Worm (Caenorhabditis elegans) whole organism, L4 larva: ENCODE data around the gene C17C3.9.

Experiments
- D1046.2 ChIP-seq: fragments of 200-800 bp; sonication (Bioruptor generic); IDR thresholded peaks from 2 replicates; pipeline ENCODE4 v1.3.6; 2022; ENCODE audit warnings: missing genetic modification characterization, missing compliant biosample characterization
- F49E8.2 ChIP-seq: sonication (generic microtip); optimal IDR thresholded peaks from 2 replicates; lab custom pipeline; 2016; ENCODE audit warnings: missing compliant biosample characterization, mild to moderate bottlenecking, missing genetic modification characterization, borderline replicate concordance
- Y105C5A.15 ChIP-seq: fragments of 200-800 bp; sonication (Bioruptor generic); IDR thresholded peaks from 2 replicates; pipeline ENCODE4 v1.3.6; 2022; ENCODE audit warnings: missing genetic modification characterization, missing compliant biosample characterization
- Y48G9A.11 ChIP-seq: fragments of 200-800 bp; sonication (Bioruptor generic); IDR thresholded peaks from 2 replicates; pipeline ENCODE4 v1.3.6; 2022; ENCODE audit warnings: missing genetic modification reagents, missing genetic modification characterization, missing compliant biosample characterization
- Y5F2A.4 ChIP-seq: fragments of 200-800 bp; sonication (Bioruptor generic); optimal IDR thresholded peaks from 2 replicates; lab custom pipeline; 2018; ENCODE audit warnings: mild to moderate bottlenecking, missing genetic modification characterization, missing compliant biosample characterization
- ZK337.2 ChIP-seq: fragments of 200-800 bp; sonication (Bioruptor generic); IDR thresholded peaks from 2 replicates; pipeline ENCODE4 v1.3.6; 2022; ENCODE audit warnings: missing genetic modification reagents, missing genetic modification characterization, missing compliant biosample characterization
- ZK546.5 ChIP-seq, 2 experiments: sonication (generic microtip); optimal IDR thresholded peaks; 2 replicates each; lab custom pipeline; 2017; ENCODE audit warnings: missing biosample characterization in 2 of 2, missing genetic modification characterization in 2 of 2
- aha-1 ChIP-seq: fragments of 150-350 bp; peaks from one replicate; lab custom pipeline; 2014; ENCODE audit warnings: missing biosample characterization, missing genetic modification characterization
- aly-2 ChIP-seq: sonication (generic microtip); optimal IDR thresholded peaks from 2 replicates; lab custom pipeline; 2018; ENCODE audit warnings: missing biosample characterization, missing genetic modification characterization
- ceh-20 ChIP-seq: fragments of 200-800 bp; sonication (Bioruptor generic); IDR thresholded peaks from 2 replicates; pipeline ENCODE4 v1.3.6; 2022; ENCODE audit warnings: missing genetic modification reagents, missing genetic modification characterization, missing compliant biosample characterization
- ceh-32 ChIP-seq: sonication (generic microtip); optimal IDR thresholded peaks from 2 replicates; lab custom pipeline; 2016; ENCODE audit warnings: mild to moderate bottlenecking, missing genetic modification characterization, missing compliant biosample characterization; ENCODE audit not compliant: poor library complexity
- daf-8 ChIP-seq: fragments of 200-800 bp; sonication (Bioruptor generic); IDR thresholded peaks from 2 replicates; pipeline ENCODE4 v1.3.6; 2022; ENCODE audit warnings: missing genetic modification characterization, missing compliant biosample characterization
- dmd-6 ChIP-seq: fragments of 200-800 bp; sonication (Bioruptor generic); IDR thresholded peaks from 2 replicates; pipeline ENCODE4 v1.3.6; 2022; ENCODE audit warnings: missing genetic modification reagents, missing genetic modification characterization, missing compliant biosample characterization
- dmd-8 ChIP-seq: fragments of 200-800 bp; sonication (Bioruptor generic); IDR thresholded peaks from 2 replicates; pipeline ENCODE4 v1.3.6; 2022; ENCODE audit warnings: missing genetic modification characterization, missing compliant biosample characterization
- duxl-1 ChIP-seq: sonication (generic microtip); optimal IDR thresholded peaks from 2 replicates; lab custom pipeline; 2016; ENCODE audit warnings: mild to moderate bottlenecking, missing genetic modification characterization, moderate library complexity, missing compliant biosample characterization; ENCODE audit not compliant: poor library complexity
- egl-43 ChIP-seq: fragments of 200-800 bp; sonication (Bioruptor generic); IDR thresholded peaks from 2 replicates; pipeline ENCODE4 v1.3.6; 2022; ENCODE audit warnings: missing genetic modification reagents, missing genetic modification characterization, missing compliant biosample characterization
- fos-1 ChIP-seq: fragments of 150-350 bp; optimal IDR thresholded peaks from 2 replicates; lab custom pipeline; 2014; ENCODE audit warnings: missing biosample characterization, missing genetic modification characterization
- hif-1 ChIP-seq, 2 experiments: sonication (generic microtip); optimal IDR thresholded peaks; 2 replicates each; lab custom pipeline; 2016 to 2017; ENCODE audit warnings: missing compliant biosample characterization in 2 of 2, missing genetic modification characterization in 2 of 2, missing genetic modification reagents in 2 of 2, missing genotype in 2 of 2, mild to moderate bottlenecking in 1 of 2
- hlh-11 ChIP-seq: fragments of 200-800 bp; sonication (Bioruptor generic); optimal IDR thresholded peaks from 2 replicates; lab custom pipeline; 2018; ENCODE audit warnings: mild to moderate bottlenecking, missing genetic modification characterization, missing compliant biosample characterization
- hmg-1.1 ChIP-seq: fragments of 200-800 bp; sonication (Bioruptor generic); IDR thresholded peaks from 2 replicates; pipeline ENCODE4 v1.3.6; 2022; ENCODE audit warnings: missing genetic modification reagents, missing genetic modification characterization, missing compliant biosample characterization
- lim-7 ChIP-seq: fragments of 200-800 bp; sonication (Bioruptor generic); IDR thresholded peaks from 2 replicates; pipeline ENCODE4 v1.3.6; 2022; ENCODE audit warnings: missing genetic modification characterization, missing compliant biosample characterization
- lin-29 ChIP-seq: fragments of 200-800 bp; sonication (Bioruptor generic); IDR thresholded peaks from 2 replicates; pipeline ENCODE4 v1.3.6; 2022; ENCODE audit warnings: missing genetic modification reagents, missing genetic modification characterization, missing compliant biosample characterization
- lin-38 ChIP-seq: fragments of 200-800 bp; sonication (Bioruptor generic); IDR thresholded peaks from 2 replicates; pipeline ENCODE4 v1.3.6; 2022; ENCODE audit warnings: missing genetic modification reagents, missing genetic modification characterization, missing compliant biosample characterization
- lin-39 ChIP-seq: fragments of 150-350 bp; optimal IDR thresholded peaks from 2 replicates; lab custom pipeline; 2014; ENCODE audit warnings: missing biosample characterization, missing genetic modification reagents, missing genetic modification characterization
- lsy-2 ChIP-seq, 2 experiments: fragments of 150-350 bp in 1 of 2; sonication (generic microtip) in 1 of 2; optimal IDR thresholded peaks; 2 replicates each; lab custom pipeline; 2014 to 2017; ENCODE audit warnings: missing biosample characterization in 2 of 2, missing genetic modification characterization in 2 of 2
- madf-9 ChIP-seq: fragments of 200-800 bp; sonication (Bioruptor generic); conservative IDR thresholded peaks from 2 replicates; pipeline ENCODE4 v1.3.6; 2022; ENCODE audit warnings: missing genetic modification reagents, missing genetic modification characterization, missing compliant biosample characterization
- mdl-1 ChIP-seq, 2 experiments: fragments of 150-350 bp in 1 of 2; sonication (generic microtip) in 1 of 2; optimal IDR thresholded peaks; 2 replicates each; lab custom pipeline; 2014 to 2017; ENCODE audit warnings: missing biosample characterization in 2 of 2, missing genetic modification characterization in 2 of 2
- mep-1 ChIP-seq: fragments of 150-350 bp; sonication (generic microtip); optimal IDR thresholded peaks from 3 replicates; lab custom pipeline; 2014; ENCODE audit warnings: missing biosample characterization, missing genetic modification characterization
- mes-2 ChIP-seq: sonication (generic microtip); optimal IDR thresholded peaks from 2 replicates; lab custom pipeline; 2016; ENCODE audit warnings: missing genotype, mild to moderate bottlenecking, missing genetic modification characterization, missing compliant biosample characterization; ENCODE audit not compliant: poor library complexity, severe bottlenecking
- mxl-3 ChIP-seq: fragments of 200-800 bp; sonication (Bioruptor generic); optimal IDR thresholded peaks from 2 replicates; lab custom pipeline; 2018; ENCODE audit warnings: mild to moderate bottlenecking, missing genetic modification characterization, missing compliant biosample characterization
- nhr-11 ChIP-seq: fragments of 150-350 bp; optimal IDR thresholded peaks from 2 replicates; lab custom pipeline; 2014; ENCODE audit warnings: missing biosample characterization, missing genetic modification characterization
- nhr-111 ChIP-seq: fragments of 200-800 bp; sonication (Bioruptor generic); optimal IDR thresholded peaks from 2 replicates; lab custom pipeline; 2018; ENCODE audit warnings: mild to moderate bottlenecking, missing genetic modification characterization, missing compliant biosample characterization
- nhr-237 ChIP-seq: sonication (generic microtip); optimal IDR thresholded peaks from 2 replicates; lab custom pipeline; 2017; ENCODE audit warnings: missing biosample characterization, missing genetic modification characterization
- nhr-25 ChIP-seq: sonication (generic microtip); optimal IDR thresholded peaks from 2 replicates; lab custom pipeline; 2017; ENCODE audit warnings: missing genetic modification characterization, mild to moderate bottlenecking, missing compliant biosample characterization, antibody characterized with exemption, moderate library complexity, borderline replicate concordance; ENCODE audit not compliant: insufficient read depth
- nhr-48 ChIP-seq: sonication (generic microtip); optimal IDR thresholded peaks from 2 replicates; lab custom pipeline; 2016; ENCODE audit warnings: mild to moderate bottlenecking, missing genetic modification characterization, missing compliant biosample characterization
- nhr-77 ChIP-seq: fragments of 150-350 bp; optimal IDR thresholded peaks from 2 replicates; lab custom pipeline; 2014; ENCODE audit warnings: missing biosample characterization, missing genetic modification characterization
- pqm-1 ChIP-seq: sonication (generic microtip); optimal IDR thresholded peaks from 2 replicates; lab custom pipeline; 2017; ENCODE audit warnings: missing biosample characterization, missing genetic modification characterization
- rbr-2 ChIP-seq: sonication (generic microtip); optimal IDR thresholded peaks from 2 replicates; lab custom pipeline; 2016; ENCODE audit warnings: missing genotype, missing genetic modification characterization, missing compliant biosample characterization
- saeg-2 ChIP-seq: fragments of 200-800 bp; sonication (Bioruptor generic); IDR thresholded peaks from 2 replicates; pipeline ENCODE4 v1.3.6; 2022; ENCODE audit warnings: missing genetic modification reagents, missing genetic modification characterization, missing compliant biosample characterization
- set-16 ChIP-seq: fragments of 200-800 bp; sonication (Bioruptor generic); IDR thresholded peaks from 2 replicates; pipeline ENCODE4 v1.3.6; 2022; ENCODE audit warnings: missing genetic modification reagents, missing genetic modification characterization, missing compliant biosample characterization
- tag-97 ChIP-seq: fragments of 200-800 bp; sonication (Bioruptor generic); IDR thresholded peaks from 2 replicates; pipeline ENCODE4 v1.3.6; 2022; ENCODE audit warnings: missing genetic modification characterization, missing compliant biosample characterization
- unc-130 ChIP-seq: sonication (generic microtip); optimal IDR thresholded peaks from 2 replicates; lab custom pipeline; 2016; ENCODE audit warnings: missing genetic modification reagents, missing genetic modification characterization, missing compliant biosample characterization
- unc-39 ChIP-seq: sonication (generic microtip); optimal IDR thresholded peaks from 2 replicates; lab custom pipeline; 2017; ENCODE audit warnings: missing biosample characterization, missing genetic modification characterization
- unc-62 ChIP-seq, 3 experiments: fragments of 150-350 bp in 1 of 3; sonication (generic microtip); optimal IDR thresholded peaks in 2 of 3; peaks in 1 of 3; 1 replicate in 1 of 3; 2 replicates in 2 of 3; lab custom pipeline; 2014 to 2017; ENCODE audit warnings: missing biosample characterization in 3 of 3, missing genetic modification characterization in 3 of 3, missing genetic modification reagents in 3 of 3, missing genotype in 1 of 3
- zfp-2 ChIP-seq: sonication (generic microtip); optimal IDR thresholded peaks from 2 replicates; lab custom pipeline; 2016; ENCODE audit warnings: mild to moderate bottlenecking, missing genetic modification characterization, missing compliant biosample characterization

The C17C3.9 gene

ce11 chrII:5512473-5513097, 19.5 kb downstream of the C17C3.9 start (continued):
- TF ChIP-seq ceh-20 (GFP tag; lab: Robert Waterston, UW) (no peak), Y105C5A.15 (GFP tag; lab: Robert Waterston, UW) (no peak), Y5F2A.4 (GFP tag; lab: Kevin White, UChicago) (no peak), hlh-11 (tag; lab: Kevin White, UChicago) (peak; percentile 65), nhr-77 (peak; percentile 76), unc-130 (no peak), dmd-8 (no peak), ZK546.5 (tag; optimal IDR thresholded peaks at IDR 0.05; lab: Kevin White, UChicago) (no peak), aly-2 (no peak), saeg-2 (GFP tag; lab: Robert Waterston, UW) (no peak), zfp-2 (tag; lab: Kevin White, UChicago) (no peak), mep-1 (no peak), lim-7 (GFP tag; lab: Robert Waterston, UW) (no peak)

ce11 chrII:5511417-5512353, 20.4 kb downstream of the C17C3.9 start:
- TF ChIP-seq pqm-1 (tag; lab: Kevin White, UChicago) (no peak), aly-2 (no peak), aha-1 (peak; percentile 46), Y48G9A.11 (GFP tag; lab: Robert Waterston, UW) (peak; percentile 55; the same call in 1 of the 2 replicates), lin-29 (GFP tag; lab: Robert Waterston, UW) (no peak), rbr-2 (tag; lab: Kevin White, UChicago) (peak; percentile 2), hmg-1.1 (GFP tag; lab: Robert Waterston, UW) (no peak), ceh-32 (tag; lab: Kevin White, UChicago) (no peak), F49E8.2 (peak; percentile 43), egl-43 (no peak), lin-39 (tag; lab: Kevin White, UChicago) (no peak), unc-62 (GFP tag; optimal IDR thresholded peaks at IDR 0.05 in 1 of 2; lab: Kevin White, UChicago) (peak in 1 of 2 experiments; percentile 53), unc-62 (tag; optimal IDR thresholded peaks at IDR 0.05; lab: Kevin White, UChicago) (no peak), D1046.2 (GFP tag; lab: Robert Waterston, UW) (no peak), nhr-237 (tag; lab: Kevin White, UChicago) (no peak), nhr-111 (GFP tag; lab: Kevin White, UChicago) (no peak), ZK337.2 (0 out of 2 replicates have a peak, but pooled peaks have one; percentile 49), mxl-3 (no peak), ZK546.5 (tag; optimal IDR thresholded peaks at IDR 0.05; lab: Kevin White, UChicago) (no peak), nhr-48 (tag; lab: Kevin White, UChicago) (no peak), set-16 (GFP tag; lab: Robert Waterston, UW) (no peak), unc-39 (no peak), hif-1 (tag; optimal IDR thresholded peaks at IDR 0.05; lab: Kevin White, UChicago) (peak in 1 of 2 experiments; percentile 28), dmd-6 (GFP tag; lab: Robert Waterston, UW) (0 out of 2 replicates have a peak, but pooled peaks have one; percentile 14), madf-9 (0 out of 2 replicates have a peak, but pooled peaks have one; percentile 41), tag-97 (GFP tag; lab: Robert Waterston, UW) (no peak), duxl-1 (tag; lab: Kevin White, UChicago) (peak; percentile 17), nhr-11 (tag; lab: Kevin White, UChicago) (no peak), mes-2 (peak; percentile 80), lim-7 (GFP tag; lab: Robert Waterston, UW) (no peak), lsy-2 (tag; optimal IDR thresholded peaks at IDR 0.05; lab: Kevin White, UChicago) (peak in 1 of 2 experiments; percentile 13), daf-8 (GFP tag; lab: Robert Waterston, UW) (no peak), nhr-25 (tag; lab: Kevin White, UChicago) (no peak), lin-38 (GFP tag; lab: Robert Waterston, UW) (no peak), mdl-1 (tag; optimal IDR thresholded peaks at IDR 0.05; lab: Kevin White, UChicago) (no peak), fos-1 (no peak), unc-130 (peak; percentile 72)
